Fruit fly (Drosophila melanogaster) whole organism, embryonic: ENCODE measurements around the gene CG8312.

Experiments used
- CG12299 ChIP-seq: fragments of 200-800 bp; sonication (Bioruptor generic); optimal IDR thresholded peaks from 2 replicates; lab custom pipeline; 2018; ENCODE audit warnings: missing biosample characterization, mild to moderate bottlenecking, missing genetic modification characterization
- CG13287 ChIP-seq: fragments of 200-800 bp; sonication (Bioruptor generic); IDR thresholded peaks from 2 replicates; pipeline ENCODE4 v1.3.6; 2022; ENCODE audit warnings: missing biosample characterization, missing genetic modification characterization; ENCODE audit not compliant: partially characterized antibody
- CG13624 ChIP-seq: fragments of 200-800 bp; sonication (Bioruptor generic); optimal IDR thresholded peaks from 2 replicates; lab custom pipeline; 2016; ENCODE audit warnings: missing biosample characterization, missing genetic modification characterization
- CG15514 ChIP-seq: fragments of 200-800 bp; sonication (Bioruptor generic); optimal IDR thresholded peaks from 3 replicates; lab custom pipeline; 2017; ENCODE audit warnings: missing biosample characterization, missing genetic modification characterization, mild to moderate bottlenecking, moderate library complexity, missing genetic modification reagents
- CG17186 ChIP-seq: fragments of 200-800 bp; sonication (Bioruptor generic); optimal IDR thresholded peaks from 3 replicates; lab custom pipeline; 2017; ENCODE audit warnings: missing biosample characterization, missing genetic modification reagents, missing genetic modification characterization
- CG17568 ChIP-seq: fragments of 200-800 bp; sonication (Bioruptor generic); optimal IDR thresholded peaks from 2 replicates; lab custom pipeline; 2018; ENCODE audit warnings: missing biosample characterization, mild to moderate bottlenecking, missing genetic modification characterization, moderate library complexity
- CG18262 ChIP-seq: fragments of 200-800 bp; optimal IDR thresholded peaks from 3 replicates; lab custom pipeline; 2019; ENCODE audit warnings: missing biosample characterization, mild to moderate bottlenecking, missing genetic modification characterization, moderate library complexity
- CG2129 ChIP-seq: fragments of 200-800 bp; sonication (Bioruptor generic); IDR thresholded peaks from 2 replicates; pipeline ENCODE4 v1.3.6; 2022; ENCODE audit warnings: missing biosample characterization, missing genetic modification characterization; ENCODE audit not compliant: partially characterized antibody
- CG2202 ChIP-seq: fragments of 200-800 bp; sonication (Bioruptor generic); optimal IDR thresholded peaks from 2 replicates; lab custom pipeline; 2018; ENCODE audit warnings: missing biosample characterization, mild to moderate bottlenecking, missing genetic modification characterization
- CG3065 ChIP-seq: fragments of 200-800 bp; sonication (Bioruptor generic); optimal IDR thresholded peaks from 2 replicates; lab custom pipeline; 2016; ENCODE audit warnings: missing biosample characterization, missing genetic modification characterization
- CG3995 ChIP-seq: fragments of 200-800 bp; sonication (Bioruptor generic); optimal IDR thresholded peaks from 3 replicates; lab custom pipeline; 2016; ENCODE audit warnings: missing biosample characterization, missing genetic modification characterization
- CG42726 ChIP-seq: fragments of 200-800 bp; sonication (Bioruptor generic); IDR thresholded peaks from 2 replicates; pipeline ENCODE4 v1.3.6; 2022; ENCODE audit warnings: missing biosample characterization, missing genetic modification characterization; ENCODE audit not compliant: partially characterized antibody
- CG4617 ChIP-seq: fragments of 200-800 bp; sonication (Bioruptor generic); optimal IDR thresholded peaks from 3 replicates; lab custom pipeline; 2016; ENCODE audit warnings: missing biosample characterization, missing genetic modification characterization, borderline replicate concordance
- CG6272 ChIP-seq: fragments of 200-800 bp; sonication (Bioruptor generic); IDR thresholded peaks from 2 replicates; pipeline ENCODE4 v1.3.6; 2022; ENCODE audit warnings: missing biosample characterization, missing genetic modification characterization
- CG6654 ChIP-seq: fragments of 200-800 bp; sonication (Bioruptor generic); optimal IDR thresholded peaks from 2 replicates; lab custom pipeline; 2017; ENCODE audit warnings: missing biosample characterization, mild to moderate bottlenecking, missing genetic modification characterization
- CG9437 ChIP-seq: fragments of 200-800 bp; sonication (Bioruptor generic); optimal IDR thresholded peaks from 2 replicates; lab custom pipeline; 2018; ENCODE audit warnings: missing biosample characterization, mild to moderate bottlenecking, missing genetic modification characterization
- CG9876 ChIP-seq: fragments of 200-800 bp; sonication (Bioruptor generic); optimal IDR thresholded peaks from 2 replicates; lab custom pipeline; 2016; ENCODE audit warnings: missing biosample characterization, missing genetic modification characterization
- CHES-1-like ChIP-seq: fragments of 200-800 bp; sonication (Bioruptor generic); optimal IDR thresholded peaks from 2 replicates; lab custom pipeline; 2016; ENCODE audit warnings: missing biosample characterization, missing genetic modification characterization
- Dp ChIP-seq: fragments of 200-800 bp; sonication (Bioruptor generic); optimal IDR thresholded peaks from 2 replicates; lab custom pipeline; 2018; ENCODE audit warnings: missing biosample characterization, mild to moderate bottlenecking, missing genetic modification characterization, moderate library complexity
- E2f2 ChIP-seq: fragments of 200-800 bp; sonication (Bioruptor generic); IDR thresholded peaks from 2 replicates; pipeline ENCODE4 v1.3.6; 2022; ENCODE audit warnings: missing biosample characterization, missing genetic modification characterization
- Ets97D ChIP-seq: fragments of 200-800 bp; sonication (Bioruptor generic); optimal IDR thresholded peaks from 3 replicates; lab custom pipeline; 2016; ENCODE audit warnings: missing biosample characterization, missing genetic modification characterization
- HmgZ ChIP-seq: fragments of 200-800 bp; sonication (Bioruptor generic); optimal IDR thresholded peaks from 2 replicates; lab custom pipeline; 2018; ENCODE audit warnings: missing biosample characterization, mild to moderate bottlenecking, missing genetic modification characterization
- MESR4 ChIP-seq: fragments of 200-800 bp; sonication (Bioruptor generic); optimal IDR thresholded peaks from 2 replicates; lab custom pipeline; 2018; ENCODE audit warnings: missing biosample characterization, mild to moderate bottlenecking, missing genetic modification characterization, moderate library complexity
- Med ChIP-seq: fragments of 200-800 bp; sonication (Bioruptor generic); peaks from one replicate; lab custom pipeline; 2016; ENCODE audit warnings: missing biosample characterization, missing genetic modification characterization, mild to moderate bottlenecking, inconsistent platforms, moderate library complexity
- NC2β ChIP-seq: fragments of 200-800 bp; sonication (Bioruptor generic); optimal IDR thresholded peaks from 2 replicates; lab custom pipeline; 2016; ENCODE audit warnings: missing biosample characterization, missing genetic modification characterization
- Nf-YB ChIP-seq: fragments of 200-800 bp; sonication (Bioruptor generic); optimal IDR thresholded peaks from 3 replicates; lab custom pipeline; 2019; ENCODE audit warnings: missing biosample characterization, mild to moderate bottlenecking, missing genetic modification characterization, moderate library complexity
- Rfx ChIP-seq: fragments of 200-800 bp; sonication (Bioruptor generic); IDR thresholded peaks from 2 replicates; pipeline ENCODE4 v1.3.6; 2022; ENCODE audit warnings: missing biosample characterization, missing genetic modification characterization
- Sin3A ChIP-seq: fragments of >200 bp; optimal IDR thresholded peaks from 2 replicates; lab custom pipeline; 2018
- Taf1 ChIP-seq: fragments of 200-800 bp; sonication (Bioruptor generic); IDR thresholded peaks from 2 replicates; pipeline ENCODE4 v1.3.6; 2022; ENCODE audit warnings: missing biosample characterization, missing genetic modification characterization
- ac ChIP-seq: fragments of 200-800 bp; sonication (Bioruptor generic); optimal IDR thresholded peaks from 3 replicates; lab custom pipeline; 2017; ENCODE audit warnings: missing biosample characterization, mild to moderate bottlenecking, missing genetic modification characterization
- dimm ChIP-seq: fragments of 200-800 bp; sonication (Bioruptor generic); IDR thresholded peaks from 2 replicates; pipeline ENCODE4 v1.3.6; 2022; ENCODE audit warnings: missing biosample characterization, missing genetic modification characterization
- ems ChIP-seq: fragments of 200-800 bp; sonication (Bioruptor generic); optimal IDR thresholded peaks from 3 replicates; lab custom pipeline; 2016; ENCODE audit warnings: missing biosample characterization, missing genetic modification characterization
- gfzf ChIP-seq: fragments of 200-800 bp; sonication (Bioruptor generic); optimal IDR thresholded peaks from 2 replicates; lab custom pipeline; 2016; ENCODE audit warnings: missing biosample characterization, mild to moderate bottlenecking, missing genetic modification characterization, moderate library complexity
- hth ChIP-seq: fragments of >200 bp; optimal IDR thresholded peaks from 2 replicates; lab custom pipeline; 2017; ENCODE audit warnings: inconsistent platforms
- knrl ChIP-seq: fragments of 200-800 bp; sonication (Bioruptor generic); IDR thresholded peaks from 3 replicates; pipeline ENCODE4 v1.3.6; 2022; ENCODE audit warnings: missing biosample characterization, missing genetic modification characterization; ENCODE audit not compliant: partially characterized antibody
- nerfin-1 ChIP-seq: fragments of 200-800 bp; sonication (Bioruptor generic); optimal IDR thresholded peaks from 3 replicates; lab custom pipeline; 2019; ENCODE audit warnings: missing biosample characterization, mild to moderate bottlenecking, missing genetic modification characterization, moderate library complexity
- pfk ChIP-seq: fragments of 200-800 bp; sonication (Bioruptor generic); optimal IDR thresholded peaks from 2 replicates; lab custom pipeline; 2018; ENCODE audit warnings: missing biosample characterization, mild to moderate bottlenecking, missing genetic modification characterization, moderate library complexity
- phol ChIP-seq: fragments of 200-800 bp; sonication (Bioruptor generic); optimal IDR thresholded peaks from 3 replicates; lab custom pipeline; 2018; ENCODE audit warnings: missing biosample characterization, mild to moderate bottlenecking, missing genetic modification characterization, moderate library complexity
- row ChIP-seq: fragments of 200-800 bp; sonication (Bioruptor generic); IDR thresholded peaks from 3 replicates; pipeline ENCODE4 v1.3.6; 2022; ENCODE audit warnings: missing biosample characterization, missing genetic modification characterization
- sna ChIP-seq: fragments of 200-800 bp; sonication (Bioruptor generic); IDR thresholded peaks from 2 replicates; pipeline ENCODE4 v1.3.6; 2022; ENCODE audit warnings: missing biosample characterization, missing genetic modification characterization; ENCODE audit not compliant: partially characterized antibody
- unc-4 ChIP-seq: fragments of 200-800 bp; sonication (Bioruptor generic); IDR thresholded peaks from 2 replicates; pipeline ENCODE4 v1.3.6; 2022; ENCODE audit warnings: missing biosample characterization, missing genetic modification characterization; ENCODE audit not compliant: partially characterized antibody

Gene CG8312

DNA sequence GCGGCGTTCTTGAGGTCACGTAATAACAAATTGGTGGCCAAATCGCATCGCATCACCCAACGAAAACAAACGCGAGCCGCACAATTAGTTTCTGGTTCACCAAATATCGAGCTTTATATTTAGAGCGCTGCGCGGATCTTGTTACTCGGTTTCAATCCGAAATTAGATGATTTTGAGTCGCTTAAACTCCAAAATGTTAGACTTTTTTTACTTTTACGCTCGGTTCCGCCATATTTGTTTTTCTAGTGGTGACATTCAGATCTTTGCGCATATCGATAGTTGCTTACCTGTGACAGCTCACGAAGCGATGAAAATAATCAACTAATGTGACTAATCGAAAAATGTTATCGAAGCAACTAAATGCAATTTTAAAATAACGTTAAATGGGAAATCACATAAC, 46.3 kb downstream of the CG8312 start, which contains the start of gene Scm (continued):
- TF ChIP-seq pfk (GFP tag; lab: Kevin White, UChicago): no peak
- peak; percentile 15 for TF ChIP-seq Sin3A (lab: Kevin White, UChicago)
- peak; percentile 69 for TF ChIP-seq Dp (GFP tag; lab: Kevin White, UChicago)
- TF ChIP-seq Nf-YB: peak; percentile 59
- TF ChIP-seq MESR4 (GFP tag; lab: Kevin White, UChicago): peak; percentile 82
- peak; percentile 1 for TF ChIP-seq CG9876 (GFP tag; lab: Kevin White, UChicago)
- TF ChIP-seq ems (GFP tag; lab: Kevin White, UChicago): peak; percentile 2
- TF ChIP-seq CG17568 (GFP tag; lab: Kevin White, UChicago): no peak
- TF ChIP-seq dimm (GFP tag; lab: Robert Waterston, UW): no peak
- TF ChIP-seq unc-4: peak; percentile 92
- TF ChIP-seq CG3065: peak; percentile 5
- TF ChIP-seq CG2129: peak; percentile 61; the same call in 1 of the 2 replicates
- peak; percentile 99 for TF ChIP-seq CG3995 (GFP tag; lab: Kevin White, UChicago)
- peak; percentile 97 for TF ChIP-seq CG13287 (GFP tag; lab: Robert Waterston, UW)
- peak; percentile 53 for TF ChIP-seq nerfin-1 (tag; lab: Kevin White, UChicago)
- peak; percentile 54 for TF ChIP-seq row (GFP tag; lab: Robert Waterston, UW)
- peak; percentile 74 for TF ChIP-seq CG4617 (GFP tag; lab: Kevin White, UChicago)
- peak; percentile 95 for TF ChIP-seq sna (GFP tag; lab: Robert Waterston, UW)
- peak; percentile 100 for TF ChIP-seq phol (tag; lab: Kevin White, UChicago)
- TF ChIP-seq ac (GFP tag; lab: Kevin White, UChicago): no peak
- TF ChIP-seq NC2β (GFP tag; lab: Kevin White, UChicago): peak; percentile 3
- peak; percentile 2 for TF ChIP-seq CG2202
- TF ChIP-seq HmgZ (tag; lab: Kevin White, UChicago): peak; percentile 70
- TF ChIP-seq CG17186 (GFP tag; lab: Kevin White, UChicago): peak; percentile 85
- TF ChIP-seq E2f2 (GFP tag; lab: Robert Waterston, UW): peak; percentile 71
- TF ChIP-seq gfzf (GFP tag; lab: Kevin White, UChicago): peak; percentile 37
- peak; percentile 92 for TF ChIP-seq Ets97D (GFP tag; lab: Kevin White, UChicago)
- peak; percentile 19 for TF ChIP-seq CG18262 (tag; lab: Kevin White, UChicago)
- peak; percentile 84; the same call in 1 of the 2 replicates for TF ChIP-seq CG42726
- TF ChIP-seq CG12299 (tag; lab: Kevin White, UChicago): peak; percentile 23
- TF ChIP-seq Med: peak; percentile 58
- peak; percentile 88 for TF ChIP-seq knrl
- TF ChIP-seq CG6654 (GFP tag; lab: Kevin White, UChicago): no peak
- TF ChIP-seq Rfx (GFP tag; lab: Robert Waterston, UW): peak; percentile 24; the same call in 1 of the 2 replicates
- TF ChIP-seq CG13624: peak; percentile 36
- TF ChIP-seq CHES-1-like (GFP tag; lab: Kevin White, UChicago): peak; percentile 65
- peak; percentile 91 for TF ChIP-seq CG9437
- peak; percentile 63 for TF ChIP-seq CG15514 (GFP tag; lab: Kevin White, UChicago)
- TF ChIP-seq CG6272 (GFP tag; lab: Robert Waterston, UW): 0 out of 2 replicates have a peak, but pooled peaks have one; percentile 35
- TF ChIP-seq hth (lab: Kevin White, UChicago): no peak

DNA sequence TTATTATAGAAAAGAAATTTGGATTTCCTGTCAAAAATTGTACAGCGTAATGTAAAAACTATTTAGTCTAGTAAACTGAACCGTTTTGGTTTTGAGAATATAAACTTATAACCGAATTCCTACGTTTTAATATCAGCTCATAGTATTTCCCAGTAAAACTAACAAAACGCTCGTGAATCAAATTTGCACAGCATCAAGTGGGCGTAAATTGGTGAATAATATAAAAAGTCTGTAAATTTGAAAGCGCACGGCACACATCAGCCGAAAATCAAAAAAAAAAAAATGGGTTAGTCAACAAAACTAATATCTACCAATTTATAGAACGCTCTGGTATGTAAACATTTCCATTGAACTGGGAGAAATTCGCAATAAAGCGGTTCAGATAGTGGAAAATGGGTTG, 46.8 kb downstream of the CG8312 start, which contains the start of gene Dh44:
Dh44 (plus strand) TSS at position 301 of the 400 bp plus-strand sequence.
- TF ChIP-seq Taf1 (GFP tag; lab: Robert Waterston, UW): no peak
- TF ChIP-seq CG42726: peak; percentile 7; the same call in 1 of the 2 replicates
